Fruit fly (Drosophila melanogaster): Measurements from ENCODE around the gene COX7AL.
A peak's percentile ranks its signal among the peaks of the same experiment; 100 is the strongest.

Gene COX7AL

dm6 chr3R:8343251-8343744 lies at the start of gene COX7AL, which contains the start of gene PNKP:
Gene COX7AL, plus strand, starts transcription at chr3R:8343669.
Gene PNKP, minus strand, starts transcription at chr3R:8343516.
- TF ChIP-seq CG9948 (tag; optimal IDR thresholded peaks at IDR 0.05) (no peak), CG12605 (GFP tag; IDR thresholded peaks at IDR 0.05) (no peak), CG17806 (tag; optimal IDR thresholded peaks at IDR 0.05) (no peak), CG10348 (GFP tag; IDR thresholded peaks at IDR 0.05) (no peak), CG4496 (GFP tag; IDR thresholded peaks at IDR 0.05) (no peak), CG13204 (GFP tag; optimal IDR thresholded peaks at IDR 0.05) (no peak), Pif1B (GFP tag; optimal IDR thresholded peaks at IDR 0.05) (no peak), CG15710 (tag; optimal IDR thresholded peaks at IDR 0.05) (no peak), EcR (GFP tag; optimal IDR thresholded peaks at IDR 0.05) (no peak), CG34367 (tag; optimal IDR thresholded peaks at IDR 0.05) (no peak), D1 (tag; optimal IDR thresholded peaks at IDR 0.05) (no peak), gl (tag; optimal IDR thresholded peaks at IDR 0.05) (no peak), Ets98B (GFP tag; IDR thresholded peaks at IDR 0.05) (no peak), Snoo (tag; optimal IDR thresholded peaks at IDR 0.05) (no peak), CG8301 (tag; optimal IDR thresholded peaks at IDR 0.05) (no peak), CG8159 (tag; optimal IDR thresholded peaks at IDR 0.05) (no peak), CG14655 (GFP tag; optimal IDR thresholded peaks at IDR 0.05) (no peak)

- peak; percentile 53; the same call in 2 of the 3 replicates for TF ChIP-seq CG4496 (GFP tag; IDR thresholded peaks at IDR 0.05)
- TF ChIP-seq gl (tag; optimal IDR thresholded peaks at IDR 0.05): no peak
Observed at dm6 chr3R:8300928-8301752, 42.3 kb upstream of the COX7AL start, which contains the start of the genes CG9626 and mRpL1. Gene CG9626, minus strand, starts transcription at chr3R:8300978. Gene mRpL1, plus strand, starts transcription at chr3R:8301440.

dm6 chr3R:8303848-8304247 lies 39.6 kb upstream of the COX7AL start, which contains the start of gene nac:
Gene nac, minus strand, starts transcription at chr3R:8304023.
- peak; percentile 37 for TF ChIP-seq D1 (tag; optimal IDR thresholded peaks at IDR 0.05)
- peak; percentile 25 for TF ChIP-seq EcR (GFP tag; optimal IDR thresholded peaks at IDR 0.05)
- TF ChIP-seq rn (GFP tag; IDR thresholded peaks at IDR 0.05): no peak
- peak; percentile 32; the same call in 1 of the 2 replicates for TF ChIP-seq CG32121 (GFP tag; IDR thresholded peaks at IDR 0.05)
- peak; percentile 7; the same call in 1 of the 2 replicates for TF ChIP-seq Ets98B (GFP tag; IDR thresholded peaks at IDR 0.05)

dm6 chr3R:8305110-8305509 lies 38.4 kb upstream of the COX7AL start, which contains the start of gene Sgt1:
Gene Sgt1, minus strand, starts transcription at chr3R:8305274.
- 0 out of 2 replicates have a peak, but pooled peaks have one; percentile 11 for TF ChIP-seq CG32121 (GFP tag; IDR thresholded peaks at IDR 0.05)
- no peak for TF ChIP-seq D1 (tag; optimal IDR thresholded peaks at IDR 0.05)

- no peak for TF ChIP-seq fd96Ca (GFP tag; IDR thresholded peaks at IDR 0.05)
- no peak for TF ChIP-seq Pif1A (GFP tag; optimal IDR thresholded peaks at IDR 0.05)
- no peak for TF ChIP-seq CG9948 (tag; optimal IDR thresholded peaks at IDR 0.05)
- no peak for TF ChIP-seq CG34367 (tag; optimal IDR thresholded peaks at IDR 0.05)
- TF ChIP-seq CG10348 (GFP tag; IDR thresholded peaks at IDR 0.05): no peak
- TF ChIP-seq CG17806 (tag; optimal IDR thresholded peaks at IDR 0.05): no peak
- no peak for TF ChIP-seq CG8301 (tag; optimal IDR thresholded peaks at IDR 0.05)
- no peak for TF ChIP-seq CG13204 (GFP tag; optimal IDR thresholded peaks at IDR 0.05)
- no peak for TF ChIP-seq CG15710 (tag; optimal IDR thresholded peaks at IDR 0.05)
- no peak for TF ChIP-seq CG8159 (tag; optimal IDR thresholded peaks at IDR 0.05)
- no peak for TF ChIP-seq CG4496 (GFP tag; IDR thresholded peaks at IDR 0.05)
- TF ChIP-seq D1 (tag; optimal IDR thresholded peaks at IDR 0.05): no peak
- no peak for TF ChIP-seq Pif1B (GFP tag; optimal IDR thresholded peaks at IDR 0.05)
- no peak for TF ChIP-seq CG14655 (GFP tag; optimal IDR thresholded peaks at IDR 0.05)
- TF ChIP-seq rn (GFP tag; IDR thresholded peaks at IDR 0.05): no peak
- no peak for TF ChIP-seq EcR (GFP tag; optimal IDR thresholded peaks at IDR 0.05)
Observed at dm6 chr3R:8306188-8306926, 37.1 kb upstream of the COX7AL start.

- TF ChIP-seq D1 (tag; optimal IDR thresholded peaks at IDR 0.05) (no peak), Snoo (tag; optimal IDR thresholded peaks at IDR 0.05) (no peak), rn (GFP tag; IDR thresholded peaks at IDR 0.05) (no peak), Pif1A (GFP tag; optimal IDR thresholded peaks at IDR 0.05) (no peak), CG8159 (tag; optimal IDR thresholded peaks at IDR 0.05) (no peak), CG14655 (GFP tag; optimal IDR thresholded peaks at IDR 0.05) (no peak), CG10348 (GFP tag; IDR thresholded peaks at IDR 0.05) (no peak), EcR (GFP tag; optimal IDR thresholded peaks at IDR 0.05) (no peak), CG32121 (GFP tag; IDR thresholded peaks at IDR 0.05) (no peak), Pif1B (GFP tag; optimal IDR thresholded peaks at IDR 0.05) (no peak), CG4496 (GFP tag; IDR thresholded peaks at IDR 0.05) (no peak)
Observed at dm6 chr3R:8306927-8307261, 36.6 kb upstream of the COX7AL start.
